Fruit fly (Drosophila melanogaster) whole organism, embryonic: ENCODE measurements around the gene RpL34b.

Source experiments
- Bteb2 ChIP-seq: fragments of 200-800 bp; sonication (Bioruptor generic); optimal IDR thresholded peaks from 2 replicates; lab custom pipeline; 2016; ENCODE audit warnings: missing biosample characterization, missing genetic modification characterization
- CG10267 ChIP-seq: fragments of 200-800 bp; sonication (Bioruptor generic); optimal IDR thresholded peaks from 2 replicates; lab custom pipeline; 2018; ENCODE audit warnings: missing biosample characterization, mild to moderate bottlenecking, missing genetic modification characterization, moderate library complexity
- CG10431 ChIP-seq: fragments of 200-800 bp; sonication (Bioruptor generic); optimal IDR thresholded peaks from 3 replicates; lab custom pipeline; 2018; ENCODE audit warnings: missing biosample characterization, mild to moderate bottlenecking, missing genetic modification characterization
- CG13287 ChIP-seq: fragments of 200-800 bp; sonication (Bioruptor generic); IDR thresholded peaks from 2 replicates; pipeline ENCODE4 v1.3.6; 2022; ENCODE audit warnings: missing biosample characterization, missing genetic modification characterization; ENCODE audit not compliant: partially characterized antibody
- CG13624 ChIP-seq: fragments of 200-800 bp; sonication (Bioruptor generic); optimal IDR thresholded peaks from 2 replicates; lab custom pipeline; 2016; ENCODE audit warnings: missing biosample characterization, missing genetic modification characterization
- CG13775 ChIP-seq: fragments of 200-800 bp; sonication (Bioruptor generic); optimal IDR thresholded peaks from 3 replicates; lab custom pipeline; 2017; ENCODE audit warnings: missing biosample characterization, mild to moderate bottlenecking, missing genetic modification characterization
- CG15479 ChIP-seq: fragments of 200-800 bp; sonication (Bioruptor generic); optimal IDR thresholded peaks from 3 replicates; lab custom pipeline; 2019; ENCODE audit warnings: missing biosample characterization, mild to moderate bottlenecking, missing genetic modification characterization, moderate library complexity
- CG1647 ChIP-seq: fragments of 200-800 bp; sonication (Bioruptor generic); optimal IDR thresholded peaks from 3 replicates; lab custom pipeline; 2016; ENCODE audit warnings: missing biosample characterization, missing genetic modification characterization
- CG17328 ChIP-seq: fragments of 200-800 bp; sonication (Bioruptor generic); IDR thresholded peaks from 2 replicates; pipeline ENCODE4 v1.3.6; 2022; ENCODE audit warnings: missing biosample characterization, missing genetic modification characterization
- CG17912 ChIP-seq: fragments of 200-800 bp; sonication (Bioruptor generic); optimal IDR thresholded peaks from 2 replicates; lab custom pipeline; 2018; ENCODE audit warnings: missing biosample characterization, mild to moderate bottlenecking, missing genetic modification characterization
- CG18599 ChIP-seq: fragments of 200-800 bp; sonication (Bioruptor generic); optimal IDR thresholded peaks from 3 replicates; lab custom pipeline; 2017; ENCODE audit warnings: missing biosample characterization, missing genetic modification characterization, mild to moderate bottlenecking, moderate library complexity, missing genetic modification reagents
- CG2202 ChIP-seq: fragments of 200-800 bp; sonication (Bioruptor generic); optimal IDR thresholded peaks from 2 replicates; lab custom pipeline; 2018; ENCODE audit warnings: missing biosample characterization, mild to moderate bottlenecking, missing genetic modification characterization
- CG2678 ChIP-seq: fragments of 200-800 bp; sonication (Bioruptor generic); optimal IDR thresholded peaks from 3 replicates; lab custom pipeline; 2019; ENCODE audit warnings: missing biosample characterization, mild to moderate bottlenecking, missing genetic modification characterization, moderate library complexity
- CG2712 ChIP-seq: fragments of 200-800 bp; optimal IDR thresholded peaks from 3 replicates; lab custom pipeline; 2019; ENCODE audit warnings: missing biosample characterization, mild to moderate bottlenecking, missing genetic modification characterization, moderate library complexity
- CG31441 ChIP-seq: fragments of 200-800 bp; sonication (Bioruptor generic); IDR thresholded peaks from 2 replicates; pipeline ENCODE4 v1.3.6; 2022; ENCODE audit warnings: missing biosample characterization, missing genetic modification characterization
- CG34224 ChIP-seq: fragments of 200-800 bp; sonication (Bioruptor generic); IDR thresholded peaks from 3 replicates; pipeline ENCODE4 v1.3.6; 2022; ENCODE audit warnings: missing biosample characterization, missing genetic modification characterization; ENCODE audit not compliant: partially characterized antibody
- CG9437 ChIP-seq: fragments of 200-800 bp; sonication (Bioruptor generic); optimal IDR thresholded peaks from 2 replicates; lab custom pipeline; 2018; ENCODE audit warnings: missing biosample characterization, mild to moderate bottlenecking, missing genetic modification characterization
- CG9609 ChIP-seq: fragments of 200-800 bp; sonication (Bioruptor generic); optimal IDR thresholded peaks from 3 replicates; lab custom pipeline; 2016; ENCODE audit warnings: missing biosample characterization, missing genetic modification characterization
- D ChIP-seq, 2 experiments: fragments of 200-800 bp in 1 of 2; fragments of >200 bp in 1 of 2; sonication (Bioruptor generic) in 1 of 2; optimal IDR thresholded peaks; 2 replicates in 1 of 2; 3 replicates in 1 of 2; lab custom pipeline; 2017; ENCODE audit warnings: mild to moderate bottlenecking in 1 of 2, missing biosample characterization in 1 of 2, missing genetic modification characterization in 1 of 2, missing genetic modification reagents in 1 of 2
- Dip2 ChIP-seq: fragments of 200-800 bp; sonication (Bioruptor generic); IDR thresholded peaks from 2 replicates; pipeline ENCODE4 v1.3.6; 2022; ENCODE audit warnings: missing biosample characterization, missing genetic modification characterization
- Dp ChIP-seq: fragments of 200-800 bp; sonication (Bioruptor generic); optimal IDR thresholded peaks from 2 replicates; lab custom pipeline; 2018; ENCODE audit warnings: missing biosample characterization, mild to moderate bottlenecking, missing genetic modification characterization, moderate library complexity
- HHEX ChIP-seq: fragments of 200-800 bp; sonication (Bioruptor generic); optimal IDR thresholded peaks from 3 replicates; lab custom pipeline; 2017; ENCODE audit warnings: missing biosample characterization, mild to moderate bottlenecking, missing genetic modification characterization, missing genetic modification reagents
- HLHmδ ChIP-seq: fragments of 200-800 bp; sonication (Bioruptor generic); optimal IDR thresholded peaks from 2 replicates; lab custom pipeline; 2018; ENCODE audit warnings: missing biosample characterization, mild to moderate bottlenecking, missing genetic modification characterization, moderate library complexity
- Mad ChIP-seq: fragments of 200-800 bp; sonication (Bioruptor generic); optimal IDR thresholded peaks from 2 replicates; lab custom pipeline; 2016; ENCODE audit warnings: missing biosample characterization, missing genetic modification characterization
- Meics ChIP-seq: fragments of 200-800 bp; sonication (Bioruptor generic); optimal IDR thresholded peaks from 2 replicates; lab custom pipeline; 2017; ENCODE audit warnings: missing biosample characterization, mild to moderate bottlenecking, missing genetic modification characterization
- Nf-YA ChIP-seq: fragments of 200-800 bp; sonication (Bioruptor generic); IDR thresholded peaks from 2 replicates; pipeline ENCODE4 v1.3.6; 2022; ENCODE audit warnings: missing biosample characterization, missing genetic modification characterization
- Pdp1 ChIP-seq, 2 experiments: fragments of 200-800 bp; sonication (Bioruptor generic); optimal IDR thresholded peaks; 3 replicates each; lab custom pipeline; 2016; ENCODE audit warnings: missing biosample characterization in 2 of 2, missing genetic modification characterization in 2 of 2, mild to moderate bottlenecking in 1 of 2, moderate library complexity in 1 of 2
- Rfx ChIP-seq: fragments of 200-800 bp; sonication (Bioruptor generic); IDR thresholded peaks from 2 replicates; pipeline ENCODE4 v1.3.6; 2022; ENCODE audit warnings: missing biosample characterization, missing genetic modification characterization
- Stat92E ChIP-seq, 3 experiments: fragments of >200 bp in 2 of 3; fragments of 200-800 bp in 1 of 3; sonication (Bioruptor generic) in 1 of 3; optimal IDR thresholded peaks; 2 replicates each; lab custom pipeline; 2017 to 2019; ENCODE audit warnings: missing biosample characterization in 3 of 3, missing genetic modification characterization in 3 of 3, mild to moderate bottlenecking in 1 of 3, moderate library complexity in 1 of 3
- abd-A ChIP-seq: fragments of 200-800 bp; sonication (Bioruptor generic); optimal IDR thresholded peaks from 3 replicates; lab custom pipeline; 2019; ENCODE audit warnings: missing biosample characterization, mild to moderate bottlenecking, missing genetic modification characterization, moderate library complexity
- al ChIP-seq: fragments of 200-800 bp; sonication (Bioruptor generic); IDR thresholded peaks from 2 replicates; pipeline ENCODE4 v1.3.6; 2022; ENCODE audit warnings: missing biosample characterization, missing genetic modification characterization
- chm ChIP-seq: fragments of 200-800 bp; sonication (Bioruptor generic); IDR thresholded peaks from 2 replicates; pipeline ENCODE4 v1.3.6; 2022; ENCODE audit warnings: missing biosample characterization, missing genetic modification characterization
- da ChIP-seq: fragments of 200-800 bp; sonication (Bioruptor generic); optimal IDR thresholded peaks from 2 replicates; lab custom pipeline; 2016; ENCODE audit warnings: missing biosample characterization, missing genetic modification characterization
- dimm ChIP-seq: fragments of 200-800 bp; sonication (Bioruptor generic); IDR thresholded peaks from 2 replicates; pipeline ENCODE4 v1.3.6; 2022; ENCODE audit warnings: missing biosample characterization, missing genetic modification characterization
- dmrt99B ChIP-seq: fragments of 200-800 bp; sonication (Bioruptor generic); optimal IDR thresholded peaks from 2 replicates; lab custom pipeline; 2018; ENCODE audit warnings: missing biosample characterization, mild to moderate bottlenecking, missing genetic modification characterization, moderate library complexity
- fd64A ChIP-seq: fragments of 200-800 bp; sonication (Bioruptor generic); optimal IDR thresholded peaks from 3 replicates; lab custom pipeline; 2018; ENCODE audit warnings: missing biosample characterization, mild to moderate bottlenecking, missing genetic modification characterization
- hbn ChIP-seq: fragments of 200-800 bp; sonication (Bioruptor generic); IDR thresholded peaks from 2 replicates; pipeline ENCODE4 v1.3.6; 2022; ENCODE audit warnings: missing biosample characterization, missing genetic modification characterization; ENCODE audit not compliant: partially characterized antibody
- hkb ChIP-seq, 2 experiments: fragments of 200-800 bp in 1 of 2; fragments of >200 bp in 1 of 2; sonication (Bioruptor generic) in 1 of 2; IDR thresholded peaks in 1 of 2; optimal IDR thresholded peaks in 1 of 2; 2 replicates each; pipeline versions ENCODE4 v1.3.6 to Lab custom; 2017 to 2022; ENCODE audit warnings: missing biosample characterization in 1 of 2, missing genetic modification characterization in 1 of 2
- oc ChIP-seq: fragments of 200-800 bp; sonication (Bioruptor generic); optimal IDR thresholded peaks from 2 replicates; lab custom pipeline; 2018; ENCODE audit warnings: missing biosample characterization, mild to moderate bottlenecking, missing genetic modification characterization, moderate library complexity
- run ChIP-seq: fragments of 200-800 bp; sonication (Bioruptor generic); optimal IDR thresholded peaks from 3 replicates; lab custom pipeline; 2018; ENCODE audit warnings: missing biosample characterization, mild to moderate bottlenecking, missing genetic modification characterization
- salm ChIP-seq: fragments of 200-800 bp; sonication (Bioruptor generic); optimal IDR thresholded peaks from 2 replicates; lab custom pipeline; 2018; ENCODE audit warnings: missing biosample characterization, mild to moderate bottlenecking, missing genetic modification characterization
- sens-2 ChIP-seq: fragments of 200-800 bp; sonication (Bioruptor generic); IDR thresholded peaks from 2 replicates; pipeline ENCODE4 v1.3.6; 2022; ENCODE audit warnings: missing biosample characterization, missing genetic modification characterization
- sqz ChIP-seq: fragments of 200-800 bp; sonication (Bioruptor generic); optimal IDR thresholded peaks from 3 replicates; lab custom pipeline; 2018; ENCODE audit warnings: missing biosample characterization, mild to moderate bottlenecking, missing genetic modification characterization
- vvl ChIP-seq: fragments of 200-800 bp; sonication (Bioruptor generic); IDR thresholded peaks from 2 replicates; pipeline ENCODE4 v1.3.6; 2022; ENCODE audit warnings: missing biosample characterization, missing genetic modification characterization
- wdn ChIP-seq: fragments of 200-800 bp; sonication (Bioruptor generic); IDR thresholded peaks from 2 replicates; pipeline ENCODE4 v1.3.6; 2022; ENCODE audit warnings: missing biosample characterization, missing genetic modification characterization

RpL34b gene

dm6 chr3R:9378644-9379411, 22.2 kb downstream of the RpL34b start (continued):
- TF ChIP-seq CG10431 (GFP tag; lab: Kevin White, UChicago) (peak; percentile 30), Nf-YA (0 out of 2 replicates have a peak, but pooled peaks have one; percentile 8), chm (GFP tag; lab: Robert Waterston, UW) (peak; percentile 48; the same call in 1 of the 2 replicates), CG2678 (tag; lab: Kevin White, UChicago) (peak; percentile 66), HHEX (peak; percentile 25)

dm6 chr3R:9376789-9377188, 24.2 kb downstream of the RpL34b start:
- TF ChIP-seq CG18599 (no peak), Mad (GFP tag; lab: Kevin White, UChicago) (no peak), CG9437 (GFP tag; lab: Kevin White, UChicago) (no peak), dmrt99B (no peak), CG17328 (GFP tag; lab: Robert Waterston, UW) (no peak), CG31441 (GFP tag; lab: Robert Waterston, UW) (no peak), wdn (GFP tag; lab: Robert Waterston, UW) (no peak), al (GFP tag; lab: Robert Waterston, UW) (no peak), CG13287 (GFP tag; lab: Robert Waterston, UW) (no peak), run (tag; lab: Kevin White, UChicago) (peak; percentile 66), Bteb2 (GFP tag; lab: Kevin White, UChicago) (no peak), hkb (optimal IDR thresholded peaks at IDR 0.05; lab: Kevin White, UChicago) (peak; percentile 11), hkb (GFP tag; IDR thresholded peaks at IDR 0.05; lab: Robert Waterston, UW) (no peak), CG13624 (GFP tag; lab: Kevin White, UChicago) (no peak), vvl (GFP tag; lab: Robert Waterston, UW) (peak; percentile 61; the same call in 1 of the 2 replicates), CG34224 (GFP tag; lab: Robert Waterston, UW) (no peak), Stat92E (GFP tag; optimal IDR thresholded peaks at IDR 0.05; lab: Kevin White, UChicago) (no peak), sens-2 (no peak), CG17912 (GFP tag; lab: Kevin White, UChicago) (no peak), Dip2 (GFP tag; lab: Robert Waterston, UW) (no peak), oc (tag; lab: Kevin White, UChicago) (peak; percentile 46), CG2712 (tag; lab: Kevin White, UChicago) (no peak), hbn (GFP tag; lab: Robert Waterston, UW) (no peak), CG2202 (tag; lab: Kevin White, UChicago) (no peak), CG10267 (tag; lab: Kevin White, UChicago) (no peak), Dp (GFP tag; lab: Kevin White, UChicago) (no peak), Pdp1 (GFP tag; optimal IDR thresholded peaks at IDR 0.05; lab: Kevin White, UChicago) (peak in 1 of 2 experiments; percentile 56), CG9609 (GFP tag; lab: Kevin White, UChicago) (no peak)

dm6 chr3R:9370413-9370812, 30.6 kb downstream of the RpL34b start:
- TF ChIP-seq wdn (GFP tag; lab: Robert Waterston, UW) (no peak), Rfx (GFP tag; lab: Robert Waterston, UW) (peak; percentile 81; the same call in 1 of the 2 replicates), fd64A (GFP tag; lab: Kevin White, UChicago) (no peak), CG13775 (GFP tag; lab: Kevin White, UChicago) (peak; percentile 8), D (optimal IDR thresholded peaks at IDR 0.05; lab: Kevin White, UChicago) (no peak), D (GFP tag; optimal IDR thresholded peaks at IDR 0.05; lab: Kevin White, UChicago) (no peak), HLHmδ (GFP tag; lab: Kevin White, UChicago) (no peak), Meics (peak; percentile 76), CG18599 (peak; percentile 59), CG15479 (GFP tag; lab: Kevin White, UChicago) (no peak), dimm (GFP tag; lab: Robert Waterston, UW) (no peak), sqz (no peak), salm (tag; lab: Kevin White, UChicago) (peak; percentile 30), abd-A (tag; lab: Kevin White, UChicago) (no peak), CG1647 (GFP tag; lab: Kevin White, UChicago) (peak; percentile 31), da (GFP tag; lab: Kevin White, UChicago) (no peak)
